Worm (Caenorhabditis elegans): ENCODE results near the gene clec-182.

DNA sequence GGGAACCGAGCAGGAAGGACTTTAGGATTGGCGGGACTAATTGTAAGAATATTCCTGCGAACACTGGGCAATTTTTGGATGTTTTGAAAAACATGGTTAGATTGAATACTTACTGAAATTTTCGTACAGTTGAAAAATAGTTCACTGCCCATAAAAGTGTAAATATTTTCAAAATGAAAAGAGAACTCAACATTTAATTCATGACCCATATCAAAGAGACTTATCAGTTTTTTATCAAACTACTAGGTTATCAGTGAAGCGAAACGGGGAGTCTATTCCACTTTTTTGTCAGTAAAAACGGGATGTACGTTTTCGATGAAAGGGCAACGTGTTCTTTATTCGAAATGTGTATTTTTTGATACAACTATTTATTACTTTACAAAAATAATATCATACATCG is 47.8 kb upstream of the clec-182 start:
- TF ChIP-seq lin-11 (tag; optimal IDR thresholded peaks at IDR 0.05) (no peak), unc-55 (GFP tag; optimal IDR thresholded peaks at IDR 0.05) (no peak), pat-9 (tag; optimal IDR thresholded peaks at IDR 0.05) (no peak), zip-5 (tag; optimal IDR thresholded peaks at IDR 0.05) (no peak), fax-1 (tag; optimal IDR thresholded peaks at IDR 0.05) (no peak), ceh-14 (tag; optimal IDR thresholded peaks at IDR 0.05) (no peak), ztf-16 (tag; optimal IDR thresholded peaks at IDR 0.05) (no peak)
